Fruit fly (Drosophila melanogaster) whole organism, embryonic: ENCODE data around the gene CG13385.

Experiments
- ATbp ChIP-seq: fragments of 200-800 bp; sonication (Bioruptor generic); optimal IDR thresholded peaks from 2 replicates; lab custom pipeline; 2017; ENCODE audit warnings: missing biosample characterization, mild to moderate bottlenecking, missing genetic modification characterization, missing genetic modification reagents
- CG1024 ChIP-seq: fragments of 200-800 bp; sonication (Bioruptor generic); IDR thresholded peaks from 2 replicates; pipeline ENCODE4 v1.3.6; 2022; ENCODE audit warnings: missing biosample characterization, missing genetic modification characterization
- CG10267 ChIP-seq: fragments of 200-800 bp; sonication (Bioruptor generic); optimal IDR thresholded peaks from 2 replicates; lab custom pipeline; 2018; ENCODE audit warnings: missing biosample characterization, mild to moderate bottlenecking, missing genetic modification characterization, moderate library complexity
- CG10366 ChIP-seq: fragments of 200-800 bp; sonication (Bioruptor generic); IDR thresholded peaks from 2 replicates; pipeline ENCODE4 v1.3.6; 2022; ENCODE audit warnings: missing biosample characterization, missing genetic modification characterization
- CG12391 ChIP-seq: fragments of 200-800 bp; sonication (Bioruptor generic); optimal IDR thresholded peaks from 3 replicates; lab custom pipeline; 2018; ENCODE audit warnings: missing biosample characterization, mild to moderate bottlenecking, missing genetic modification characterization, moderate library complexity
- CG14050 ChIP-seq: fragments of 200-800 bp; sonication (Bioruptor generic); IDR thresholded peaks from 3 replicates; pipeline ENCODE4 v1.3.6; 2022; ENCODE audit warnings: missing biosample characterization, missing genetic modification characterization
- CG15514 ChIP-seq: fragments of 200-800 bp; sonication (Bioruptor generic); optimal IDR thresholded peaks from 3 replicates; lab custom pipeline; 2017; ENCODE audit warnings: missing biosample characterization, missing genetic modification characterization, mild to moderate bottlenecking, moderate library complexity, missing genetic modification reagents
- CG17612 ChIP-seq: fragments of 200-800 bp; sonication (Bioruptor generic); IDR thresholded peaks from 2 replicates; pipeline ENCODE4 v1.3.6; 2022; ENCODE audit warnings: missing biosample characterization, missing genetic modification characterization
- CG18599 ChIP-seq: fragments of 200-800 bp; sonication (Bioruptor generic); optimal IDR thresholded peaks from 3 replicates; lab custom pipeline; 2017; ENCODE audit warnings: missing biosample characterization, missing genetic modification characterization, mild to moderate bottlenecking, moderate library complexity, missing genetic modification reagents
- CG18619 ChIP-seq: fragments of 200-800 bp; sonication (Bioruptor generic); optimal IDR thresholded peaks from 3 replicates; lab custom pipeline; 2017; ENCODE audit warnings: missing biosample characterization, mild to moderate bottlenecking, missing genetic modification characterization
- CG31365 ChIP-seq: fragments of 200-800 bp; sonication (Bioruptor generic); optimal IDR thresholded peaks from 2 replicates; lab custom pipeline; 2018; ENCODE audit warnings: missing biosample characterization, mild to moderate bottlenecking, missing genetic modification characterization
- CG32532 ChIP-seq: fragments of 200-800 bp; sonication (Bioruptor generic); IDR thresholded peaks from 2 replicates; pipeline ENCODE4 v1.3.6; 2022; ENCODE audit warnings: missing biosample characterization, missing genetic modification characterization
- CG4360 ChIP-seq: fragments of 200-800 bp; sonication (Bioruptor generic); IDR thresholded peaks from 2 replicates; pipeline ENCODE4 v1.3.6; 2022; ENCODE audit warnings: missing biosample characterization, missing genetic modification characterization
- CG4617 ChIP-seq: fragments of 200-800 bp; sonication (Bioruptor generic); optimal IDR thresholded peaks from 3 replicates; lab custom pipeline; 2016; ENCODE audit warnings: missing biosample characterization, missing genetic modification characterization, borderline replicate concordance
- CG4820 ChIP-seq: fragments of 200-800 bp; sonication (Bioruptor generic); optimal IDR thresholded peaks from 3 replicates; lab custom pipeline; 2016; ENCODE audit warnings: missing biosample characterization, missing genetic modification characterization
- CG7271 ChIP-seq: fragments of 200-800 bp; sonication (Bioruptor generic); optimal IDR thresholded peaks from 2 replicates; lab custom pipeline; 2018; ENCODE audit warnings: missing biosample characterization, mild to moderate bottlenecking, missing genetic modification characterization, moderate library complexity
- CG8290 ChIP-seq, 3 experiments: fragments of 200-800 bp; sonication (Bioruptor generic); optimal IDR thresholded peaks; 2 replicates each; lab custom pipeline; 2016 to 2019; ENCODE audit warnings: missing biosample characterization in 3 of 3, missing genetic modification characterization in 3 of 3, mild to moderate bottlenecking in 2 of 3, moderate library complexity in 1 of 3
- D19B ChIP-seq: fragments of 200-800 bp; sonication (Bioruptor generic); optimal IDR thresholded peaks from 2 replicates; lab custom pipeline; 2017; ENCODE audit warnings: missing biosample characterization, mild to moderate bottlenecking, missing genetic modification characterization
- Dbx ChIP-seq: fragments of 200-800 bp; sonication (Bioruptor generic); IDR thresholded peaks from 3 replicates; pipeline ENCODE4 v1.3.6; 2022; ENCODE audit warnings: missing biosample characterization, missing genetic modification characterization
- Drgx ChIP-seq: fragments of 200-800 bp; sonication (Bioruptor generic); IDR thresholded peaks from 2 replicates; pipeline ENCODE4 v1.3.6; 2022; ENCODE audit warnings: missing biosample characterization, missing genetic modification characterization
- E2f1 ChIP-seq: fragments of 200-800 bp; sonication (Bioruptor generic); IDR thresholded peaks from 2 replicates; pipeline ENCODE4 v1.3.6; 2022; ENCODE audit warnings: missing biosample characterization, missing genetic modification characterization
- Hey ChIP-seq: fragments of 200-800 bp; sonication (Bioruptor generic); optimal IDR thresholded peaks from 3 replicates; lab custom pipeline; 2018; ENCODE audit warnings: missing biosample characterization, mild to moderate bottlenecking, missing genetic modification characterization
- Poxn ChIP-seq: fragments of 200-800 bp; sonication (Bioruptor generic); IDR thresholded peaks from 2 replicates; pipeline ENCODE4 v1.3.6; 2022; ENCODE audit warnings: missing biosample characterization, missing genetic modification characterization
- Ptx1 ChIP-seq: fragments of 200-800 bp; sonication (Bioruptor generic); IDR thresholded peaks from 2 replicates; pipeline ENCODE4 v1.3.6; 2022; ENCODE audit warnings: missing biosample characterization, missing genetic modification characterization
- Sox100B ChIP-seq: fragments of 200-800 bp; sonication (Bioruptor generic); optimal IDR thresholded peaks from 3 replicates; lab custom pipeline; 2018; ENCODE audit warnings: missing biosample characterization, mild to moderate bottlenecking, missing genetic modification characterization
- Usf ChIP-seq: fragments of 200-800 bp; sonication (Bioruptor generic); optimal IDR thresholded peaks from 2 replicates; lab custom pipeline; 2017; ENCODE audit warnings: missing genotype, missing biosample characterization, missing genetic modification characterization
- ac ChIP-seq: fragments of 200-800 bp; sonication (Bioruptor generic); optimal IDR thresholded peaks from 3 replicates; lab custom pipeline; 2017; ENCODE audit warnings: missing biosample characterization, mild to moderate bottlenecking, missing genetic modification characterization
- ato ChIP-seq: fragments of 200-800 bp; sonication (Bioruptor generic); IDR thresholded peaks from 2 replicates; pipeline ENCODE4 v1.3.6; 2022; ENCODE audit warnings: missing biosample characterization, missing genetic modification characterization; ENCODE audit not compliant: partially characterized antibody
- bsh ChIP-seq, 2 experiments: fragments of 200-800 bp; sonication (Bioruptor generic); optimal IDR thresholded peaks; 2 replicates each; lab custom pipeline; 2017 to 2018; ENCODE audit warnings: mild to moderate bottlenecking in 2 of 2, missing biosample characterization in 2 of 2, missing genetic modification characterization in 2 of 2, moderate library complexity in 1 of 2
- btn ChIP-seq: fragments of 200-800 bp; sonication (Bioruptor generic); optimal IDR thresholded peaks from 2 replicates; lab custom pipeline; 2016; ENCODE audit warnings: missing biosample characterization, missing genetic modification characterization
- cad ChIP-seq: fragments of >200 bp; optimal IDR thresholded peaks from 2 replicates; lab custom pipeline; 2017; ENCODE audit warnings: missing biosample characterization, missing genetic modification characterization
- cato ChIP-seq: fragments of 200-800 bp; sonication (Bioruptor generic); optimal IDR thresholded peaks from 2 replicates; lab custom pipeline; 2016; ENCODE audit warnings: missing biosample characterization, missing genetic modification characterization, borderline replicate concordance
- chm ChIP-seq: fragments of 200-800 bp; sonication (Bioruptor generic); IDR thresholded peaks from 2 replicates; pipeline ENCODE4 v1.3.6; 2022; ENCODE audit warnings: missing biosample characterization, missing genetic modification characterization
- chn ChIP-seq: fragments of 200-800 bp; sonication (Bioruptor generic); optimal IDR thresholded peaks from 2 replicates; lab custom pipeline; 2016; ENCODE audit warnings: missing biosample characterization, missing genetic modification characterization
- danr ChIP-seq: fragments of 200-800 bp; sonication (Bioruptor generic); IDR thresholded peaks from 2 replicates; pipeline ENCODE4 v1.3.6; 2022; ENCODE audit warnings: missing biosample characterization, missing genetic modification characterization
- fd3F ChIP-seq: fragments of 200-800 bp; sonication (Bioruptor generic); optimal IDR thresholded peaks from 2 replicates; lab custom pipeline; 2018; ENCODE audit warnings: missing biosample characterization, mild to moderate bottlenecking, missing genetic modification characterization, moderate library complexity
- gcm2 ChIP-seq: fragments of 200-800 bp; sonication (Bioruptor generic); optimal IDR thresholded peaks from 2 replicates; lab custom pipeline; 2016; ENCODE audit warnings: missing biosample characterization, missing genetic modification characterization
- gsb-n ChIP-seq: fragments of 200-800 bp; sonication (Bioruptor generic); optimal IDR thresholded peaks from 3 replicates; lab custom pipeline; 2018; ENCODE audit warnings: missing biosample characterization, mild to moderate bottlenecking, missing genetic modification characterization
- luna ChIP-seq: fragments of 200-800 bp; sonication (Bioruptor generic); optimal IDR thresholded peaks from 2 replicates; lab custom pipeline; 2016; ENCODE audit warnings: missing biosample characterization, missing genetic modification characterization
- nmo ChIP-seq: fragments of 200-800 bp; sonication (Bioruptor generic); optimal IDR thresholded peaks from 2 replicates; lab custom pipeline; 2018; ENCODE audit warnings: missing biosample characterization, mild to moderate bottlenecking, missing genetic modification characterization, moderate library complexity
- pfk ChIP-seq: fragments of 200-800 bp; sonication (Bioruptor generic); optimal IDR thresholded peaks from 2 replicates; lab custom pipeline; 2018; ENCODE audit warnings: missing biosample characterization, mild to moderate bottlenecking, missing genetic modification characterization, moderate library complexity
- rib ChIP-seq: fragments of 200-800 bp; sonication (Bioruptor generic); IDR thresholded peaks from 2 replicates; pipeline ENCODE4 v1.3.6; 2022; ENCODE audit warnings: missing biosample characterization, missing genetic modification characterization
- tgo ChIP-seq: fragments of 200-800 bp; sonication (Bioruptor generic); IDR thresholded peaks from 3 replicates; pipeline ENCODE4 v1.3.6; 2022; ENCODE audit warnings: missing biosample characterization, missing genetic modification characterization
- toy ChIP-seq: fragments of 200-800 bp; sonication (Bioruptor generic); IDR thresholded peaks from 2 replicates; pipeline ENCODE4 v1.3.6; 2022; ENCODE audit warnings: missing biosample characterization, missing genetic modification characterization
- vfl ChIP-seq: fragments of 200-800 bp; sonication (Bioruptor generic); optimal IDR thresholded peaks from 2 replicates; lab custom pipeline; 2016; ENCODE audit warnings: missing biosample characterization, missing genetic modification characterization
- wdn ChIP-seq: fragments of 200-800 bp; sonication (Bioruptor generic); IDR thresholded peaks from 2 replicates; pipeline ENCODE4 v1.3.6; 2022; ENCODE audit warnings: missing biosample characterization, missing genetic modification characterization
- wek ChIP-seq: fragments of 200-800 bp; sonication (Bioruptor generic); optimal IDR thresholded peaks from 3 replicates; lab custom pipeline; 2018; ENCODE audit warnings: missing biosample characterization, mild to moderate bottlenecking, missing genetic modification characterization, moderate library complexity
- zf30C ChIP-seq: fragments of 200-800 bp; sonication (Bioruptor generic); optimal IDR thresholded peaks from 3 replicates; lab custom pipeline; 2018; ENCODE audit warnings: missing biosample characterization, mild to moderate bottlenecking, missing genetic modification characterization

Gene CG13385

DNA sequence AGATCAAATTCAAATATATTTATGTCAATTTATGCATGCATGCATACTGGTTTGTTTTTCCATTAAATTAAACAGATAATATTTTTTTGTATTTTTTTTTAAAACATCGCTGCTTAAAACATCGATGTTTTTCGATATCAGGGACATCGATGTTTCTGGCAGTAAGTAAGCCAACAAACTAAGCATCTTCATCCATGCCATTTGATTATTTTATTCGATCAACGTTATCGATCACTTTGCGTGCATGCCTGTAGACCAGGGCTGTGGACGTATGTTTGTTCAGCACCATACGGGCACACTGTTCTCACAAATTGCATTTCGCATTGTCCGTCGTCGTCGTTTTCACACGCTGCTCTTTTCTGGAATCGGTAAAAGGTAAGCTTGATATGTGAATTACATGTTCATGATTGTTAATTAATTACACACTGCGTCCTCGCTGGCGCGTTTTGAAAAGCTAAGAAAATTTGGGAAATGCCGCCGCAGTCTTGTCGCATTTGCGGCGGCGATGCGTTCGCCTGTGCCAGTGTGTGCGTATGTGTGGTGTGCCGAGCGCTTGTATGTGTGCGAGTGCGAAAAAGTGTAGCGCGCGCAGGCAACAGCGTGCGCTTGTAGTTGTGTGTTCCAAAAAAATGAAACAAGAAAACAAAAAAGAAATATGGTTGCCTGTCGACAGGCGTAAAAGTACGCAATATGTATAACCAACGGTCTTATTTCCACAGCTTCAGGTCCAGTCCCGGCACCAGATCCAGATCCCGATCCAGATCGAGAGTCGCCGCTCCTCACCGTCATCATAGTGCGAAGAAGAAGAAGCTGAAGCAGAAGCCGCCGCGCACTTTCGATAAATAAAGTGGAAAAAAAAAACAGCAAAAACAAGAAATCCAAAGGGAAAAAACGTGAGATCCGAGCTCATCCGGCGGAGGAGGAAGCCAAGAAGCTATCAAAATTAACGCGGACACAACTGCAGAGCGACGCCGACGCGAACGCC, 7.1 kb downstream of the CG13385 start, which contains the start of gene emb (continued):
- peak; percentile 39; the same call in 1 of the 2 replicates for TF ChIP-seq Drgx (GFP tag; lab: Robert Waterston, UW)
- peak; percentile 95 for TF ChIP-seq CG8290 (GFP tag; optimal IDR thresholded peaks at IDR 0.05; lab: Kevin White, UChicago)
- peak in 1 of 2 experiments; percentile 93 for TF ChIP-seq CG8290 (tag; optimal IDR thresholded peaks at IDR 0.05; lab: Kevin White, UChicago)
- TF ChIP-seq Sox100B = no peak
- no peak for TF ChIP-seq zf30C (GFP tag; lab: Kevin White, UChicago)
- peak; percentile 61 for TF ChIP-seq CG4617 (GFP tag; lab: Kevin White, UChicago)
- no peak for TF ChIP-seq gsb-n (tag; lab: Kevin White, UChicago)
- 0 out of 2 replicates have a peak, but pooled peaks have one; percentile 2 for TF ChIP-seq Ptx1
- TF ChIP-seq chm (GFP tag; lab: Robert Waterston, UW) = peak; percentile 17; the same call in 1 of the 2 replicates
- TF ChIP-seq CG7271 = no peak
- peak; percentile 99 for TF ChIP-seq ato (GFP tag; lab: Robert Waterston, UW)
- TF ChIP-seq cato = peak; percentile 13
- peak; percentile 48 for TF ChIP-seq CG4820 (GFP tag; lab: Kevin White, UChicago)
- no peak for TF ChIP-seq D19B (GFP tag; lab: Kevin White, UChicago)
- TF ChIP-seq vfl (GFP tag; lab: Kevin White, UChicago) = peak; percentile 34
- TF ChIP-seq CG4360 (GFP tag; lab: Robert Waterston, UW) = no peak
- TF ChIP-seq rib (GFP tag; lab: Robert Waterston, UW) = peak; percentile 75
- peak; percentile 39; the same call in 1 of the 2 replicates for TF ChIP-seq CG32532 (GFP tag; lab: Robert Waterston, UW)
- no peak for TF ChIP-seq toy (GFP tag; lab: Robert Waterston, UW)
- peak; percentile 91 for TF ChIP-seq CG15514
- TF ChIP-seq btn (GFP tag; lab: Kevin White, UChicago) = no peak
- peak; percentile 15 for TF ChIP-seq CG18619
- TF ChIP-seq bsh (GFP tag; optimal IDR thresholded peaks at IDR 0.05; lab: Kevin White, UChicago) = peak; percentile 7 to 76
- TF ChIP-seq ac (GFP tag; lab: Kevin White, UChicago) = no peak
- no peak for TF ChIP-seq fd3F (GFP tag; lab: Kevin White, UChicago)
- no peak for TF ChIP-seq CG17612 (GFP tag; lab: Robert Waterston, UW)
- TF ChIP-seq Hey (tag; lab: Kevin White, UChicago) = no peak
- peak; percentile 80 for TF ChIP-seq CG12391 (tag; lab: Kevin White, UChicago)
- TF ChIP-seq wdn = no peak
- no peak for TF ChIP-seq pfk (GFP tag; lab: Kevin White, UChicago)
- peak; percentile 26 for TF ChIP-seq gcm2 (GFP tag; lab: Kevin White, UChicago)
- no peak for TF ChIP-seq CG1024 (GFP tag; lab: Robert Waterston, UW)
- TF ChIP-seq CG31365 = no peak
- TF ChIP-seq cad (GFP tag; lab: Kevin White, UChicago) = no peak
- TF ChIP-seq CG14050 (GFP tag; lab: Robert Waterston, UW) = no peak
- no peak for TF ChIP-seq luna
- peak; percentile 74 for TF ChIP-seq CG10267
- no peak for TF ChIP-seq CG18599 (GFP tag; lab: Kevin White, UChicago)
- no peak for TF ChIP-seq tgo (GFP tag; lab: Robert Waterston, UW)
- TF ChIP-seq Usf (GFP tag; lab: Kevin White, UChicago) = no peak
- TF ChIP-seq Dbx (GFP tag; lab: Robert Waterston, UW) = 0 out of 3 replicates have a peak, but pooled peaks have one; percentile 57
- TF ChIP-seq CG10366 = peak; percentile 31; the same call in 1 of the 2 replicates
- TF ChIP-seq danr = no peak
- TF ChIP-seq chn (GFP tag; lab: Kevin White, UChicago) = peak; percentile 52
- TF ChIP-seq wek (GFP tag; lab: Kevin White, UChicago) = no peak
- TF ChIP-seq ATbp (GFP tag; lab: Kevin White, UChicago) = no peak
- peak; percentile 77 for TF ChIP-seq nmo (GFP tag; lab: Kevin White, UChicago)
- no peak for TF ChIP-seq Poxn (GFP tag; lab: Robert Waterston, UW)
- no peak for TF ChIP-seq E2f1 (GFP tag; lab: Robert Waterston, UW)
